Worm (Caenorhabditis elegans): ENCODE measurements around the gene F10G7.12.
A peak's percentile ranks its signal among the peaks of the same experiment; 100 is the strongest.

F10G7.12 gene

DNA sequence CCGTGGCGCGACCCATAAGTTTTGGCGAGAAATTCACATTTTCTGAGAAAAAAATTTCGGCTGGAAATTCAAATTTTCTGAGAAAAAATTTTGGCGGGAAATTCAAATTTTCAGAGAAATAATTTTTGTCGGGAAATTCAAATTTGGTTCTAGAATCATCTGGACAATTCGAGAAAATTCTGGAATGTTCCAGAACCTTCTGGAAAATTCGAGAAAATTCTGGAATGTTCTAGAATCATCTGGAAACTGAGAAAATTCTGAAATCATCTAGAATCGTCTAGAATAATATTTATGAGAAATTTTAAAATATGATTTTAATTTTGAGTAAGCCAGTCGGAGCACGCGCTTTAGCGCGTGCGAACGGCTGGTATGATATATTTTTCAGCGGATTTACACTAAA, 4.7 kb upstream of the F10G7.12 start:
- TF ChIP-seq ceh-62 (tag; optimal IDR thresholded peaks at IDR 0.05): no peak
- TF ChIP-seq nhr-76 (tag; optimal IDR thresholded peaks at IDR 0.05): no peak
- TF ChIP-seq hif-1 (tag; optimal IDR thresholded peaks at IDR 0.05): no peak
- TF ChIP-seq R02D3.7 (tag; optimal IDR thresholded peaks at IDR 0.05): no peak
- no peak for TF ChIP-seq lin-38 (GFP tag; IDR thresholded peaks at IDR 0.05)
- no peak for TF ChIP-seq aha-1 (tag)
- no peak for TF ChIP-seq fos-1 (tag; optimal IDR thresholded peaks at IDR 0.05)
- TF ChIP-seq mxl-3 (GFP tag; optimal IDR thresholded peaks at IDR 0.05): no peak
- TF ChIP-seq F10B5.3 (tag; optimal IDR thresholded peaks at IDR 0.05): no peak
- TF ChIP-seq attf-4 (tag; optimal IDR thresholded peaks at IDR 0.05): no peak
- TF ChIP-seq nhr-237 (tag; optimal IDR thresholded peaks at IDR 0.05): no peak
- no peak for TF ChIP-seq ceh-20 (GFP tag; IDR thresholded peaks at IDR 0.05)
- no peak for TF ChIP-seq ZK337.2 (GFP tag; IDR thresholded peaks at IDR 0.05)
- TF ChIP-seq egl-27 (tag; optimal IDR thresholded peaks at IDR 0.05): no peak

DNA sequence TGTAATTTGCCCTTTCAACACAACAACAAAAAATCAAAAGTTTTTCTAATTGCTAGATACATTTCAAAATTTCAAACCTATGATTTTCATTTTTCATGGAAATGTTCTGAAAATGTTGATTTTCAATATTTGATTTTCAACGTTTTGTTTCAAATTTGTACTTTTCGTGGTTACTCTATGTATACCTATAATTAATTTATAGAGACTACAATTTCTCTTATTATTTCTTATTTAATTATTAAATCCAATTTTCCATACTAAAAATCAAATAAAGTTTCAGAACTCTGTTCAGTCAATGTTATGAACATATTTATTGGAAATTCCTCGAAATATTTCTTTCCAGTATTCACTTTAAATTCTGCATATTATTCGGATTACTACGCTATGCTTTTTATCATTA, 2.6 kb upstream of the F10G7.12 start, which contains the start of gene sre-39:
Gene sre-39 (plus strand): TSS at position 301 of the 400 bp plus-strand sequence.
- no peak for TF ChIP-seq F44E2.7 (GFP tag; IDR thresholded peaks at IDR 0.05)

DNA sequence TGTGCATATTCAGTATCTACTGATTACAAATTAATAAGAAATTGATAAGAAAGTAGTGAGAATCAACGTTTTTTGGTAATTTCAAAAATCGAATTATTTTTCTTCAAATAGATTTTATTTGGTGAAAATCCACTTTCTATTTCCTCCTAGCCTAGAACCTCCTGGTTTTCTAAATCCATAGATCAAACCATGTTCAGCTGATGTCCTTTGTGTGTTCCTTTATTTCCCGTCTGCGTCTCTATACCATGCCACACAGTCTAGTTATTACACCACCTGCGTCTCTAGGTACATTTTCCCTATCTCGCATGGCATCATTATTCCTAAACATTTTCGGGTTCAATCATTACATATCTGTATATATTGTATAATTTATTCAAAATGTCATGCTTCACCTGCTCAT, 3.6 kb downstream of the F10G7.12 start, which contains the start of gene F10G7.5:
Gene F10G7.5 (plus strand): TSS at position 286 of the 400 bp plus-strand sequence.
- TF ChIP-seq lim-7 (GFP tag; IDR thresholded peaks at IDR 0.05): no peak
- no peak for TF ChIP-seq mep-1 (tag; optimal IDR thresholded peaks at IDR 0.05)
- peak; percentile 7 for TF ChIP-seq nhr-48 (tag; optimal IDR thresholded peaks at IDR 0.05)
- no peak for TF ChIP-seq nhr-111 (GFP tag; optimal IDR thresholded peaks at IDR 0.05)
- no peak for TF ChIP-seq ZK546.5 (tag; optimal IDR thresholded peaks at IDR 0.05)
- TF ChIP-seq D1046.2 (GFP tag; IDR thresholded peaks at IDR 0.05): no peak
- TF ChIP-seq nhr-28 (tag; optimal IDR thresholded peaks at IDR 0.05): peak; percentile 31
- no peak for TF ChIP-seq Y48G9A.11 (GFP tag; IDR thresholded peaks at IDR 0.05)
- peak; percentile 34 for TF ChIP-seq pqm-1 (tag; optimal IDR thresholded peaks at IDR 0.05)
- no peak for TF ChIP-seq sdz-12 (GFP tag; optimal IDR thresholded peaks at IDR 0.05)
- TF ChIP-seq dmd-9 (GFP tag; IDR thresholded peaks at IDR 0.05): no peak
- no peak for TF ChIP-seq snpc-4 (tag; optimal IDR thresholded peaks at IDR 0.05)
- no peak for TF ChIP-seq aly-2 (tag; optimal IDR thresholded peaks at IDR 0.05)
- no peak for TF ChIP-seq zfp-3 (GFP tag; conservative IDR thresholded peaks at IDR 0.05)
- no peak for TF ChIP-seq duxl-1 (tag; optimal IDR thresholded peaks at IDR 0.05; ENCODE audit: poor library complexity)
- no peak for TF ChIP-seq lin-15B (tag; optimal IDR thresholded peaks at IDR 0.05)
- no peak for TF ChIP-seq saeg-2 (GFP tag; IDR thresholded peaks at IDR 0.05)
- no peak for TF ChIP-seq zip-11 (GFP tag; IDR thresholded peaks at IDR 0.05)
- TF ChIP-seq lir-3 (tag; optimal IDR thresholded peaks at IDR 0.05): no peak
- TF ChIP-seq hlh-11 (tag; optimal IDR thresholded peaks at IDR 0.05): peak; percentile 68
- TF ChIP-seq F26F4.8 (GFP tag; conservative IDR thresholded peaks at IDR 0.05): no peak
- no peak for TF ChIP-seq set-16 (GFP tag; IDR thresholded peaks at IDR 0.05)

DNA sequence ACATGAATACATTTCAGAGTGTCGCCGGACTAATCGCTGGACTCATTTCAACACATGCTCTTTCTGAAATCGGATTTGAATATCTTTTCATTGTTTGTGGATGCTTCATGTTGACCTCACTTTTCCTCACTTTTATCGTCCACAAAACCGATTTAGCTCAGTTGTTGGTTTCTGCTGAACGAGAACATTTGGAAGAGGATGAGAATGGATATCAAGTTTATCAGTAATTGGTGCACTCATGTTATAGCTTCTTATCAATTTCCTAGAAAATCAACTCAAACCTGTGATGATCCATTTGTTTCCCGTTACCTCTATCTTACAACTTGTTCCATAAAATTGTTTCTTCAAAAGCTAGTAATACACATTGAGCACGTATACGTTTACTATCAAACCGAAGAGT, 6.5 kb downstream of the F10G7.12 start:
- no peak for TF ChIP-seq ceh-20 (GFP tag; IDR thresholded peaks at IDR 0.05)
- TF ChIP-seq T20F7.1 (GFP tag; optimal IDR thresholded peaks at IDR 0.05): no peak
- no peak for TF ChIP-seq madf-5 (GFP tag; IDR thresholded peaks at IDR 0.05)
- TF ChIP-seq arid-1 (GFP tag; conservative IDR thresholded peaks at IDR 0.05): peak; percentile 20; the same call in 1 of the 2 replicates
- no peak for TF ChIP-seq nhr-41 (GFP tag; IDR thresholded peaks at IDR 0.05)
- no peak for TF ChIP-seq nhr-77 (tag; optimal IDR thresholded peaks at IDR 0.05)
- TF ChIP-seq nhr-6 (tag; optimal IDR thresholded peaks at IDR 0.05): no peak
- peak; percentile 40; the same call in 1 of the 2 replicates for TF ChIP-seq T26A8.4 (GFP tag; IDR thresholded peaks at IDR 0.05)
- peak in 1 of 2 experiments; percentile 6 for TF ChIP-seq daf-16 (GFP tag; optimal IDR thresholded peaks at IDR 0.05)
- no peak for TF ChIP-seq daf-16 (tag; optimal IDR thresholded peaks at IDR 0.05)
- TF ChIP-seq F49E8.2 (tag; optimal IDR thresholded peaks at IDR 0.05; ENCODE audit: borderline replicate concordance): peak; percentile 47
- no peak for TF ChIP-seq fkh-10 (GFP tag; optimal IDR thresholded peaks at IDR 0.05)
- no peak for TF ChIP-seq lin-39 (tag; optimal IDR thresholded peaks at IDR 0.05)
- TF ChIP-seq nhr-48 (tag; optimal IDR thresholded peaks at IDR 0.05): no peak
- TF ChIP-seq duxl-1 (tag; optimal IDR thresholded peaks at IDR 0.05; ENCODE audit: poor library complexity): no peak
- no peak for TF ChIP-seq ctbp-1 (GFP tag; IDR thresholded peaks at IDR 0.05)

Measured in whole organism, L4 larva.